Worm (Caenorhabditis elegans): Measurements from ENCODE around the gene F47D12.7.

The F47D12.7 gene

DNA sequence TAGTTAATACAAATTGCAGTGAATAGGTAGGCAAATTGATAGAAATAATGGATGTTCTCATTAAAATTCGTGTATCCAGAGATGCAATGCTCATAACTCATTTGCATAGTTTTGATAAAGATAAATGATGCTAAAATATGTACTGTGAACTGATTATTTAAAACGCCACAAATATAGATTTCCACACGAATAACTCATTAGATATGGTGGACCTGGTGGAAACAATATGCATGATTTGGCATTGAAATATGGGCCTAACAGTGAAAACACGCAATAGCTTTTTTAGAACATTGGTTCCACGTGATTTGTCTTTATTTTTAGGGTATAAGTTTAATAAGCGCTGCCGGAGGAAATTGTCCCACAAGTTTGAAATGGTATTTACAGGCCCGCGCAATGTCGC lies 25.5 kb downstream of the F47D12.7 start, which contains the start of gene srg-3:
Gene srg-3 (minus strand): TSS at position 101 of the 400 bp plus-strand sequence.
- no peak for TF ChIP-seq ref-1 (GFP tag; conservative IDR thresholded peaks at IDR 0.05)
- TF ChIP-seq T22C8.4 (GFP tag; IDR thresholded peaks at IDR 0.05) = no peak
- no peak for TF ChIP-seq ztf-29 (GFP tag; IDR thresholded peaks at IDR 0.05)
- no peak for TF ChIP-seq tab-1 (GFP tag; IDR thresholded peaks at IDR 0.05)
- TF ChIP-seq ztf-23 (GFP tag; IDR thresholded peaks at IDR 0.05) = no peak
- no peak for TF ChIP-seq klf-2 (GFP tag; conservative IDR thresholded peaks at IDR 0.05)
- no peak for TF ChIP-seq cog-1 (tag; optimal IDR thresholded peaks at IDR 0.05)
- TF ChIP-seq med-1 (GFP tag; optimal IDR thresholded peaks at IDR 0.05; ENCODE audit: insufficient read depth) = no peak
- no peak for TF ChIP-seq flt-1 (GFP tag; IDR thresholded peaks at IDR 0.05)

DNA sequence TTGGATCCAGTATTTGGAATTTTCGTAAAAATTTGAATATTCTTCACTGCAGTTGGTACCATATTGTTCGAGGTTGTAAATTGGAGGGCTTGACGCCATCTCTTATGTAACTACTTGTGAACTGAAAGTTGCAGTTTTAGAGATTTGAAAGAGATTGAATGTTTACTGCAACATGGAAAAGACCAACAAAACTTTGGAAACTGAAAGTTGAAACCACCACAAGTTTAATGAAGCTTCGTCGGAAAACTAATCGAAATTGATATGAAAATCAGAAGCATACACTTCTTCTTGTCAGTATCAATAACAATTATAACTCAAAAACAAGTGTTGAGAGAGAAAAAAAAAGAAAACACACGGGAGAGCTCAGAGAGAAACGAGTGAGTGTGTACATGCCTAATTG lies 27.8 kb downstream of the F47D12.7 start, which contains the start of gene srg-7:
Gene srg-7 (minus strand): TSS at position 101 of the 400 bp plus-strand sequence.
- TF ChIP-seq ztf-23 (GFP tag; IDR thresholded peaks at IDR 0.05) (no peak), tab-1 (GFP tag; IDR thresholded peaks at IDR 0.05) (no peak), cog-1 (tag; optimal IDR thresholded peaks at IDR 0.05) (no peak), med-1 (GFP tag; optimal IDR thresholded peaks at IDR 0.05; ENCODE audit: insufficient read depth) (no peak), klf-2 (GFP tag; conservative IDR thresholded peaks at IDR 0.05) (no peak), ref-1 (GFP tag; conservative IDR thresholded peaks at IDR 0.05) (no peak), T22C8.4 (GFP tag; IDR thresholded peaks at IDR 0.05) (no peak), flt-1 (GFP tag; IDR thresholded peaks at IDR 0.05) (no peak), ztf-29 (GFP tag; IDR thresholded peaks at IDR 0.05) (no peak)

DNA sequence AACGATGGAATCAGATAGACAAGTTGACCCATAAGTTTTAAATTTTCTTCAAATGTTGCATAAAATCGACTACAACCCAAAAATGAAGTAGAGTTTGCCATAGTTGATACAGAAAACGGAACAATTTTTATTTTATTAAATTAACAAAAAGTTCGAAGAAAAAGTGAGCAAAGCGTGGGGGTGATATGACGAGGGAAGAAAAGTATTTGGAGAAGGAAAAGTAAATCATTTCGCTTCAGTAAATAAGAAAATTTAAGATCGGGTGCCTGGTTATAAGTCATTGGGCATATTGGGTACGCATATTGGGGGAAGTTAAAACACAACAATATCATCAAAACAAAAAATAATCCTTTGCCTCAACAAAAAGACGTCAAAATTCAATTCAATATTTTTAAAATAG lies 29.9 kb downstream of the F47D12.7 start, which contains the start of gene srg-6:
Gene srg-6 (minus strand): TSS at position 101 of the 400 bp plus-strand sequence.
- no peak for TF ChIP-seq ref-1 (GFP tag; conservative IDR thresholded peaks at IDR 0.05)
- no peak for TF ChIP-seq tab-1 (GFP tag; IDR thresholded peaks at IDR 0.05)

DNA sequence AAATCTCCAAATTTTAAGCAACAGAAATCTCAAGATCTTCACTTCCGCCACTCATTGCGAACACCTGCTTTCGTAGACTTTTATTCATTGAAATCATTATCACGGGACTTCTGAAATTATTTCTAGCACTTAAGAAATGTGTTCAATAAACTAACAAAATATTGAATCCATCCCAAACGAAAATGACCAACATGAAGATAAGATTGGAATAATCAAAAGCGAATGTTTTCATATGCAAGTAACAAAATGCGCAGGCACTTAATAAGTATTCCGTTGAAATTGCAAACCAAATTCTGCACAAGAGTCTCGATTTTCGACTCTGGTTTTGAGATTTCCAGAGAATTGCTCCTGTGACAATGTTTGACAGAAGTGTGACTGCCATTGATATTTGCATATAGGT lies 31.4 kb downstream of the F47D12.7 start, which contains the start of gene srg-5:
Gene srg-5 (minus strand): TSS at position 101 of the 400 bp plus-strand sequence.
- TF ChIP-seq flt-1 (GFP tag; IDR thresholded peaks at IDR 0.05) (no peak), cog-1 (tag; optimal IDR thresholded peaks at IDR 0.05) (no peak), ztf-29 (GFP tag; IDR thresholded peaks at IDR 0.05) (no peak), klf-2 (GFP tag; conservative IDR thresholded peaks at IDR 0.05) (no peak), ztf-23 (GFP tag; IDR thresholded peaks at IDR 0.05) (no peak), ref-1 (GFP tag; conservative IDR thresholded peaks at IDR 0.05) (no peak), med-1 (GFP tag; optimal IDR thresholded peaks at IDR 0.05; ENCODE audit: insufficient read depth) (no peak), T22C8.4 (GFP tag; IDR thresholded peaks at IDR 0.05) (no peak), tab-1 (GFP tag; IDR thresholded peaks at IDR 0.05) (no peak)

DNA sequence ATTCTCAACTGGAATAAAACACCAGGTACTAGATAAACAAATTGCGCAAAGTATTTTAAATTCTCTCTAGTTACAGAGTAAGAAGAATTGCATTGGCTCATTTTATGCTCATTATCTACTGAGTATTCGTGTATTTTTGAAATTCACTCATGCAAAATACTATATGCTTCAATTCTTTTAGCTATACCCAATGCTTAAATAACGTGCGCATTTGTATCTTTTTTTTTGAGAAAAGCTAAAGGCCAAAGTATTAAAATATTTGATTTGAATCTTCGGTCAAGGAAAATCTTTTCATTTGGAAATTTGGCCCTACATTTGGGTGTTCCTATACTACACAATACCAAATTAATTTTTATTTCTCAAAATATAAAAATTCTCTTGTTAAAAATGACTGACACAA lies 33.8 kb downstream of the F47D12.7 start, which contains the start of gene srg-4:
Gene srg-4 (minus strand): TSS at position 101 of the 400 bp plus-strand sequence.
- TF ChIP-seq med-1 (GFP tag; optimal IDR thresholded peaks at IDR 0.05; ENCODE audit: insufficient read depth) = no peak
- no peak for TF ChIP-seq flt-1 (GFP tag; IDR thresholded peaks at IDR 0.05)
- no peak for TF ChIP-seq ztf-29 (GFP tag; IDR thresholded peaks at IDR 0.05)
- TF ChIP-seq ref-1 (GFP tag; conservative IDR thresholded peaks at IDR 0.05) = no peak
- no peak for TF ChIP-seq ztf-23 (GFP tag; IDR thresholded peaks at IDR 0.05)
- TF ChIP-seq T22C8.4 (GFP tag; IDR thresholded peaks at IDR 0.05) = no peak
- no peak for TF ChIP-seq klf-2 (GFP tag; conservative IDR thresholded peaks at IDR 0.05)
- no peak for TF ChIP-seq cog-1 (tag; optimal IDR thresholded peaks at IDR 0.05)
- no peak for TF ChIP-seq tab-1 (GFP tag; IDR thresholded peaks at IDR 0.05)

DNA sequence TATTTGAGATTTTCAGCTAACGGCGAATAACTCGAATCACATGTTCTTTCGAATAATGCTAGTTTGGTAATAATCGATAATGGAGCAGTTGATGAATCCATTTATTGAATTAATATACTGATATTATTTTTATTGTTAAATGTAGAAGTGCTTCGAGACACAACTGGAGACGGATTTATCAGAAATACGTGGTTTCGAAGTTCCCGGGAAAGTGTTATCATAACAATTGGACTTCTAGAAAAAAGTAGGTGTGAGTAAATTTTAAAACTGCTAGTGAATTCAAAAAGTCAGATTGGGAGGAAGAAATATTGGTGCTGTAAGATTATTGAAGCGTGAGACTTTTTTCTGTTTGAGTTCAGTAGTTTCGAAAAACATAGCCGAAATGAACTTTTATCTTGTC lies 35.7 kb downstream of the F47D12.7 start, which contains the start of gene srg-2:
Gene srg-2 (minus strand): TSS at position 101 of the 400 bp plus-strand sequence.
- TF ChIP-seq klf-2 (GFP tag; conservative IDR thresholded peaks at IDR 0.05) (no peak), flt-1 (GFP tag; IDR thresholded peaks at IDR 0.05) (no peak), ztf-29 (GFP tag; IDR thresholded peaks at IDR 0.05) (no peak), ztf-23 (GFP tag; IDR thresholded peaks at IDR 0.05) (no peak), T22C8.4 (GFP tag; IDR thresholded peaks at IDR 0.05) (no peak), cog-1 (tag; optimal IDR thresholded peaks at IDR 0.05) (no peak), tab-1 (GFP tag; IDR thresholded peaks at IDR 0.05) (no peak), ref-1 (GFP tag; conservative IDR thresholded peaks at IDR 0.05) (no peak), med-1 (GFP tag; optimal IDR thresholded peaks at IDR 0.05; ENCODE audit: insufficient read depth) (no peak)

DNA sequence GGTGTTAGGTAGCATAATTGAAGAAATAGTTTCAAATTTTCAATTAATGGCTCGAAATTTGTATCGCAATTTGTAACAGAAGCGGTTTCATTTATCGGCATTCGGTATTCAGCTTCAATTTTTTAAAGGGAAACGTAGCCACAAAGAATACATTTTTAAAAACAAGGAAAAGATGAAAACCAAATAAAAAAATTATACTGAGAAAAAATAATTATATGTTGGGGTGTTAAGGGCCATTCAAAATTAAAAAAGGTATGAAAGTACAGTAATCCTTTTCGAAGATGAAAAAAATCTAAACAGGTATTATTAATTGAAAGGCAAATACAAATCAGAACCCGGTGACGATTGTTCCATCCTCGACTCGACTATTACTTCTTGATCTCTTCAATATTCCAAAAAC lies 37.6 kb downstream of the F47D12.7 start, which contains the start of gene srg-1:
Gene srg-1 (minus strand): TSS at position 101 of the 400 bp plus-strand sequence.
- TF ChIP-seq med-1 (GFP tag; optimal IDR thresholded peaks at IDR 0.05; ENCODE audit: insufficient read depth) = no peak
- TF ChIP-seq cog-1 (tag; optimal IDR thresholded peaks at IDR 0.05) = no peak
- no peak for TF ChIP-seq ref-1 (GFP tag; conservative IDR thresholded peaks at IDR 0.05)
- no peak for TF ChIP-seq klf-2 (GFP tag; conservative IDR thresholded peaks at IDR 0.05)
- no peak for TF ChIP-seq T22C8.4 (GFP tag; IDR thresholded peaks at IDR 0.05)
- no peak for TF ChIP-seq ztf-23 (GFP tag; IDR thresholded peaks at IDR 0.05)
- TF ChIP-seq flt-1 (GFP tag; IDR thresholded peaks at IDR 0.05) = no peak
- no peak for TF ChIP-seq ztf-29 (GFP tag; IDR thresholded peaks at IDR 0.05)
- no peak for TF ChIP-seq tab-1 (GFP tag; IDR thresholded peaks at IDR 0.05)

DNA sequence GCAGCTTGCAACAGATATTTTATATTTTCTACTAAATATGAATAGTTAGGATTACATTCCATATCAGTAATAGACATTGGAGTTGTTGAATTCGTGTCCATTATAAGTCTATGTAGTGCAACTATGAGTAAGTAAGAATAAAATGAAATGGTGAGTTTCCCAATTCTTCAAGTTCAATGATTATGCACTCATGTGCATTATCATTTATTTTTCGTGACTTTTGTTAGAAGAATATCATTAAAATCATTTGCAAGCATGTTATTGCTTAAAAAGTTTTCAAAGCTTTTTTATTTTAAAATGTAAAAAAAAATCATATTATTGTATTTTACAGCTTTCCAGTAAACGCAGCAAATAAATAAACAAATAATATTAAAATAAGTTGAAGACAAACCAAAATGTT lies 39.1 kb downstream of the F47D12.7 start, which contains the start of gene srg-9:
Gene srg-9 (minus strand): TSS at position 101 of the 400 bp plus-strand sequence.
- TF ChIP-seq klf-2 (GFP tag; conservative IDR thresholded peaks at IDR 0.05) (no peak), ztf-23 (GFP tag; IDR thresholded peaks at IDR 0.05) (no peak), tab-1 (GFP tag; IDR thresholded peaks at IDR 0.05) (no peak), ztf-29 (GFP tag; IDR thresholded peaks at IDR 0.05) (no peak), ref-1 (GFP tag; conservative IDR thresholded peaks at IDR 0.05) (no peak)

DNA sequence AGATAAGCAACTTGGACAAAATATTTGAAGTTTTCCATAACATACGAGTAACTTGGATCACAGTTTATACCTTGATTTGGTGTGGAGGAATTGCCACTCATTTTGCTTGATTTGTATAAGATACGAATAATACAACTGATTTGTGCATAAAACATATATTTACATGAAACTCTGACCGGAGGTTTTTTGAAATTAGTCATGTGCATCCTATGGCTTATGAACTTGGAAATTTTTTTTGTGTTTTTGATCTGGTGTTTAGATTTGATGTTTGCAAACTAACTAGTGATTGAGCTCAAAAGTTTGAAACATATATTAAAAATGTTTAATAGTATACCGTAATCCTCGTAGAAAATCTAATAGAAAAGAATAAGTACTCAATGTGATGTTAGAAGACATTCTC lies 41.1 kb downstream of the F47D12.7 start, which contains the start of gene srg-8:
Gene srg-8 (minus strand): TSS at position 101 of the 400 bp plus-strand sequence.
- TF ChIP-seq T22C8.4 (GFP tag; IDR thresholded peaks at IDR 0.05) = no peak
- no peak for TF ChIP-seq tab-1 (GFP tag; IDR thresholded peaks at IDR 0.05)

DNA sequence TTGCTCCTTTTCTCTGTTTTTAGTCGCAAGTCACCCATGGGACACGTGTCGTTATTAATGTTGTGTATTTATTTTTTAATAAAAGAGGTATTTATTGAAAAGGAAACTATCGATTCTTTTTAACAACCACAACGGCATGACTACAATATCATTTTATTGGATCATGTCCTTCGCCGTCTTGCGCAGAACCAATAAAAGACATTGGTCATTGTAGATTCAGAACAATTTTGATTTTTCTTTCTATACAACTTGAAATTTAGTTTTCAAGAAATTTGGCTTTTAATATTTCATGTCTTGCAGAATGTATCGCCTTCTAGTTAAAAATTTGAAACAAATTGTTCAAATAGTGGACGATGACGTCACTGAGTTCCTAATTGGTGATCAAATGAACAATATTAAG lies 44.3 kb downstream of the F47D12.7 start, which contains the start of gene amdh-1:
Gene amdh-1 (plus strand): TSS at position 301 of the 400 bp plus-strand sequence.
- TF ChIP-seq ztf-23 (GFP tag; IDR thresholded peaks at IDR 0.05) (no peak), med-1 (GFP tag; optimal IDR thresholded peaks at IDR 0.05; ENCODE audit: insufficient read depth) (no peak), flt-1 (GFP tag; IDR thresholded peaks at IDR 0.05) (no peak), klf-2 (GFP tag; conservative IDR thresholded peaks at IDR 0.05) (no peak), ref-1 (GFP tag; conservative IDR thresholded peaks at IDR 0.05) (no peak), cog-1 (tag; optimal IDR thresholded peaks at IDR 0.05) (no peak), tab-1 (GFP tag; IDR thresholded peaks at IDR 0.05) (no peak), T22C8.4 (GFP tag; IDR thresholded peaks at IDR 0.05) (no peak), ztf-29 (GFP tag; IDR thresholded peaks at IDR 0.05) (no peak)

All from whole organism, midembryonic.